Fruit fly (Drosophila melanogaster): ENCODE measurements around the gene CG10681.

CG10681 gene

DNA sequence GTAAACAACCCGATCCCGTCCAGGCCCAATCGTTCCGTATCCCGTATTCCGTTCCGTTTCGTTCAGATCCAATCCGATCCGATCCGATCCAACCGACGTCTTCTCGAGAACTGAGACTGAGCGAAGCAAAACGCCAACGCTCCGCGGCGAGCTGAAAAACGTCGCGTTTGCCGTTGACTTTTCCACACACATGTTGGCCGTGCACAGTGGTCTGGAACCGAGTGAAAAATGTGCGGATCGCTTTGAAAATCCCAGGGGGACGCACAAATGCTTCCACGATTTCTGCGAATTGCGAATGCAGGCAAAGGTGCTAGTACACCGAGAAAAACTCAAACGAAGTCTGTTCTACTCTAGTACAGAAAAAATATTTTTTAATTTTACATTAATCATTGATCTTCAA, 16.4 kb upstream of the CG10681 start, which contains the start of gene CG10663 (continued):
- TF ChIP-seq B-H1 (GFP tag; IDR thresholded peaks at IDR 0.05) (peak; percentile 17; the same call in 1 of the 3 replicates), onecut (GFP tag; IDR thresholded peaks at IDR 0.05) (0 out of 2 replicates have a peak, but pooled peaks have one; percentile 25), CG12071 (GFP tag; optimal IDR thresholded peaks at IDR 0.05) (peak; percentile 0), seq (GFP tag; IDR thresholded peaks at IDR 0.05) (0 out of 2 replicates have a peak, but pooled peaks have one; percentile 17), prd (optimal IDR thresholded peaks at IDR 0.05) (no peak), prd (GFP tag; IDR thresholded peaks at IDR 0.05) (0 out of 3 replicates have a peak, but pooled peaks have one; percentile 37), Stat92E (GFP tag; optimal IDR thresholded peaks at IDR 0.05) (peak in 1 of 3 experiments; percentile 32), slbo (GFP tag; IDR thresholded peaks at IDR 0.05) (peak; percentile 42), CHES-1-like (GFP tag; optimal IDR thresholded peaks at IDR 0.05) (no peak), CG32532 (GFP tag; IDR thresholded peaks at IDR 0.05) (peak; percentile 32; the same call in 1 of the 2 replicates), yki (optimal IDR thresholded peaks at IDR 0.05) (no peak), CG8290 (GFP tag; optimal IDR thresholded peaks at IDR 0.05) (no peak), CG8290 (tag; optimal IDR thresholded peaks at IDR 0.05) (peak in 1 of 2 experiments; percentile 54), CG34376 (GFP tag; optimal IDR thresholded peaks at IDR 0.05) (no peak), odd (GFP tag; optimal IDR thresholded peaks at IDR 0.05) (peak; percentile 23), Sin3A (optimal IDR thresholded peaks at IDR 0.05) (no peak), ci (GFP tag; IDR thresholded peaks at IDR 0.05) (peak; percentile 72; the same call in 2 of the 3 replicates), HLH3B (GFP tag; IDR thresholded peaks at IDR 0.05) (peak; percentile 45), caup (GFP tag; optimal IDR thresholded peaks at IDR 0.05; ENCODE audit: severe bottlenecking) (peak; percentile 2), CG9437 (GFP tag; optimal IDR thresholded peaks at IDR 0.05) (peak; percentile 34), Drgx (GFP tag; IDR thresholded peaks at IDR 0.05) (peak; percentile 15; the same call in 1 of the 2 replicates), MBD-R2 (GFP tag; IDR thresholded peaks at IDR 0.05) (0 out of 2 replicates have a peak, but pooled peaks have one; percentile 10), HLH4C (GFP tag; IDR thresholded peaks at IDR 0.05; ENCODE audit: partially characterized antibody) (peak; percentile 53; the same call in 2 of the 3 replicates), Jarid2 (GFP tag; optimal IDR thresholded peaks at IDR 0.05) (peak; percentile 89), Lpt (GFP tag; optimal IDR thresholded peaks at IDR 0.05) (no peak), CG7963 (GFP tag; IDR thresholded peaks at IDR 0.05; ENCODE audit: partially characterized antibody) (peak; percentile 53; the same call in 2 of the 3 replicates), unpg (GFP tag; optimal IDR thresholded peaks at IDR 0.05) (peak; percentile 18), lilli (GFP tag; optimal IDR thresholded peaks at IDR 0.05) (peak; percentile 5), stc (GFP tag; IDR thresholded peaks at IDR 0.05) (peak; percentile 30; the same call in 1 of the 2 replicates), tin (GFP tag; optimal IDR thresholded peaks at IDR 0.05) (no peak), Hr3 (GFP tag; optimal IDR thresholded peaks at IDR 0.05) (no peak), CG7372 (GFP tag; IDR thresholded peaks at IDR 0.05) (no peak), gem (tag; optimal IDR thresholded peaks at IDR 0.05) (peak; percentile 5), CG16863 (GFP tag; optimal IDR thresholded peaks at IDR 0.05) (peak; percentile 10), CG11085 (GFP tag; IDR thresholded peaks at IDR 0.05) (no peak), Bgb (GFP tag; IDR thresholded peaks at IDR 0.05; ENCODE audit: partially characterized antibody) (peak; percentile 41; the same call in 1 of the 2 replicates), Neu2 (GFP tag; optimal IDR thresholded peaks at IDR 0.05; ENCODE audit: borderline replicate concordance) (no peak), Elba2 (GFP tag; optimal IDR thresholded peaks at IDR 0.05) (no peak), Doc3 (GFP tag; IDR thresholded peaks at IDR 0.05; ENCODE audit: partially characterized antibody) (0 out of 3 replicates have a peak, but pooled peaks have one; percentile 33), CG13287 (GFP tag; IDR thresholded peaks at IDR 0.05; ENCODE audit: partially characterized antibody) (peak; percentile 57), CG6791 (GFP tag; IDR thresholded peaks at IDR 0.05; ENCODE audit: partially characterized antibody) (peak; percentile 68; the same call in 2 of the 3 replicates), CG11247 (GFP tag; IDR thresholded peaks at IDR 0.05) (no peak), Ada2b (GFP tag; IDR thresholded peaks at IDR 0.05) (peak; percentile 28), CG12219 (GFP tag; optimal IDR thresholded peaks at IDR 0.05) (no peak), CG4730 (GFP tag; IDR thresholded peaks at IDR 0.05) (no peak), dm (GFP tag; optimal IDR thresholded peaks at IDR 0.05) (peak; percentile 45), vvl (GFP tag; IDR thresholded peaks at IDR 0.05) (peak; percentile 60; the same call in 1 of the 2 replicates), CG15269 (tag; optimal IDR thresholded peaks at IDR 0.05) (peak; percentile 8), CG16815 (GFP tag; optimal IDR thresholded peaks at IDR 0.05) (no peak), Chrac-16 (GFP tag; optimal IDR thresholded peaks at IDR 0.05) (peak; percentile 6), bab2 (GFP tag; optimal IDR thresholded peaks at IDR 0.05) (no peak)
